Fruit fly (Drosophila melanogaster) whole organism: ENCODE measurements around the gene CTCF.

Source experiments
- CG8478 ChIP-seq: fragments of >200 bp; optimal IDR thresholded peaks from 2 replicates; lab custom pipeline; 2018; ENCODE audit warnings: inconsistent platforms
- psq ChIP-seq: fragments of >200 bp; optimal IDR thresholded peaks from 2 replicates; lab custom pipeline; 2017

dm6 chr3L:7361095-7361522 lies 4.6 kb upstream of the CTCF start:
- TF ChIP-seq psq (lab: Kevin White, UChicago) (no peak), CG8478 (lab: Kevin White, UChicago) (no peak)
